Worm (Caenorhabditis elegans) whole organism, midembryonic: Measurements from ENCODE around the gene C28H8.7.
A peak's percentile ranks its signal among the peaks of the same experiment; 100 is the strongest.

Source experiments
- T22C8.4 ChIP-seq: fragments of 200-800 bp; sonication (Bioruptor generic); IDR thresholded peaks from 2 replicates; pipeline ENCODE4 v1.3.6; 2022; ENCODE audit warnings: missing genetic modification characterization, missing compliant biosample characterization
- cog-1 ChIP-seq: sonication (generic microtip); optimal IDR thresholded peaks from 2 replicates; lab custom pipeline; 2016; ENCODE audit warnings: missing genetic modification characterization, missing compliant biosample characterization
- flt-1 ChIP-seq: fragments of 200-800 bp; sonication (Bioruptor generic); IDR thresholded peaks from 2 replicates; pipeline ENCODE4 v1.3.6; 2022; ENCODE audit warnings: missing genetic modification characterization, missing compliant biosample characterization
- klf-2 ChIP-seq: fragments of 200-800 bp; sonication (Bioruptor generic); conservative IDR thresholded peaks from 2 replicates; pipeline ENCODE4 v1.3.6; 2022; ENCODE audit warnings: missing genetic modification reagents, missing genetic modification characterization, missing compliant biosample characterization
- med-1 ChIP-seq: sonication (generic microtip); optimal IDR thresholded peaks from 2 replicates; lab custom pipeline; 2017; ENCODE audit warnings: missing genetic modification characterization, mild to moderate bottlenecking, missing compliant biosample characterization, antibody characterized with exemption, missing genetic modification reagents; ENCODE audit not compliant: insufficient read depth
- ref-1 ChIP-seq: fragments of 200-800 bp; sonication (Bioruptor generic); conservative IDR thresholded peaks from 2 replicates; pipeline ENCODE4 v1.3.6; 2022; ENCODE audit warnings: missing genetic modification reagents, missing genetic modification characterization, missing compliant biosample characterization
- tab-1 ChIP-seq: fragments of 200-800 bp; sonication (Bioruptor generic); IDR thresholded peaks from 2 replicates; pipeline ENCODE4 v1.3.6; 2022; ENCODE audit warnings: missing genetic modification characterization, missing compliant biosample characterization
- ztf-23 ChIP-seq: fragments of 200-800 bp; sonication (Bioruptor generic); IDR thresholded peaks from 2 replicates; pipeline ENCODE4 v1.3.6; 2022; ENCODE audit warnings: missing genetic modification reagents, missing genetic modification characterization, missing compliant biosample characterization
- ztf-29 ChIP-seq: fragments of 200-800 bp; sonication (Bioruptor generic); IDR thresholded peaks from 2 replicates; pipeline ENCODE4 v1.3.6; 2022; ENCODE audit warnings: missing genetic modification reagents, missing genetic modification characterization, missing compliant biosample characterization

Gene C28H8.7

ce11 chrIII:5886893-5887292, at the start of gene C28H8.7:
Gene C28H8.7 (minus strand): TSS chrIII:5886993.
- TF ChIP-seq ztf-23 (GFP tag; lab: Robert Waterston, UW) (no peak), cog-1 (tag; lab: Kevin White, UChicago) (no peak), ref-1 (no peak), T22C8.4 (GFP tag; lab: Robert Waterston, UW) (no peak), med-1 (GFP tag; lab: Kevin White, UChicago) (no peak), ztf-29 (GFP tag; lab: Robert Waterston, UW) (no peak), tab-1 (GFP tag; lab: Robert Waterston, UW) (no peak), klf-2 (GFP tag; lab: Robert Waterston, UW) (no peak), flt-1 (GFP tag; lab: Robert Waterston, UW) (no peak)

- TF ChIP-seq flt-1 (GFP tag; lab: Robert Waterston, UW) (no peak), cog-1 (tag; lab: Kevin White, UChicago) (no peak), tab-1 (GFP tag; lab: Robert Waterston, UW) (no peak)
Observed at ce11 chrIII:5934138-5934658, 47.4 kb upstream of the C28H8.7 start.

- TF ChIP-seq flt-1 (GFP tag; lab: Robert Waterston, UW) (no peak), ztf-29 (GFP tag; lab: Robert Waterston, UW) (no peak), ztf-23 (GFP tag; lab: Robert Waterston, UW) (no peak), klf-2 (GFP tag; lab: Robert Waterston, UW) (no peak), tab-1 (GFP tag; lab: Robert Waterston, UW) (no peak), T22C8.4 (GFP tag; lab: Robert Waterston, UW) (no peak), med-1 (GFP tag; lab: Kevin White, UChicago) (no peak), ref-1 (no peak)
Observed at ce11 chrIII:5932853-5933252, 46.1 kb upstream of the C28H8.7 start, which contains the start of gene zmp-1. Gene zmp-1 (minus strand): TSS chrIII:5932953.

- TF ChIP-seq tab-1 (GFP tag; lab: Robert Waterston, UW) (0 out of 2 replicates have a peak, but pooled peaks have one; percentile 23), ztf-23 (GFP tag; lab: Robert Waterston, UW) (no peak)
Observed at ce11 chrIII:5931433-5931994, 44.7 kb upstream of the C28H8.7 start, which contains the start of gene EGAP1.5. Gene EGAP1.5 (plus strand): TSS chrIII:5931721.

- TF ChIP-seq ztf-23 (GFP tag; lab: Robert Waterston, UW), result no peak
- no peak for TF ChIP-seq klf-2 (GFP tag; lab: Robert Waterston, UW)
- TF ChIP-seq ref-1, result no peak
- TF ChIP-seq med-1 (GFP tag; lab: Kevin White, UChicago), result no peak
- TF ChIP-seq flt-1 (GFP tag; lab: Robert Waterston, UW), result no peak
- no peak for TF ChIP-seq tab-1 (GFP tag; lab: Robert Waterston, UW)
- no peak for TF ChIP-seq T22C8.4 (GFP tag; lab: Robert Waterston, UW)
- TF ChIP-seq cog-1 (tag; lab: Kevin White, UChicago), result no peak
- no peak for TF ChIP-seq ztf-29 (GFP tag; lab: Robert Waterston, UW)
Observed at ce11 chrIII:5930659-5931058, 43.9 kb upstream of the C28H8.7 start.

ce11 chrIII:5925724-5926123, 38.9 kb upstream of the C28H8.7 start, which contains the start of the genes dnc-2 and bcl-7:
Gene dnc-2 (minus strand): TSS chrIII:5925756.
Gene bcl-7 (plus strand): TSS chrIII:5926086.
- TF ChIP-seq T22C8.4 (GFP tag; lab: Robert Waterston, UW) (no peak), flt-1 (GFP tag; lab: Robert Waterston, UW) (no peak), ref-1 (no peak), ztf-23 (GFP tag; lab: Robert Waterston, UW) (no peak), tab-1 (GFP tag; lab: Robert Waterston, UW) (no peak), cog-1 (tag; lab: Kevin White, UChicago) (no peak), ztf-29 (GFP tag; lab: Robert Waterston, UW) (no peak), klf-2 (GFP tag; lab: Robert Waterston, UW) (no peak), med-1 (GFP tag; lab: Kevin White, UChicago) (no peak)

ce11 chrIII:5922236-5922635, 35.4 kb upstream of the C28H8.7 start:
- no peak for TF ChIP-seq ztf-23 (GFP tag; lab: Robert Waterston, UW)
- TF ChIP-seq flt-1 (GFP tag; lab: Robert Waterston, UW), result no peak
- no peak for TF ChIP-seq tab-1 (GFP tag; lab: Robert Waterston, UW)
- TF ChIP-seq cog-1 (tag; lab: Kevin White, UChicago), result no peak
- TF ChIP-seq ref-1, result no peak
- TF ChIP-seq med-1 (GFP tag; lab: Kevin White, UChicago), result no peak
- no peak for TF ChIP-seq T22C8.4 (GFP tag; lab: Robert Waterston, UW)
- TF ChIP-seq klf-2 (GFP tag; lab: Robert Waterston, UW), result no peak

- TF ChIP-seq tab-1 (GFP tag; lab: Robert Waterston, UW) (no peak), med-1 (GFP tag; lab: Kevin White, UChicago) (no peak), flt-1 (GFP tag; lab: Robert Waterston, UW) (no peak), ztf-23 (GFP tag; lab: Robert Waterston, UW) (no peak), ref-1 (no peak), cog-1 (tag; lab: Kevin White, UChicago) (no peak), ztf-29 (GFP tag; lab: Robert Waterston, UW) (no peak), klf-2 (GFP tag; lab: Robert Waterston, UW) (no peak), T22C8.4 (GFP tag; lab: Robert Waterston, UW) (no peak)
Observed at ce11 chrIII:5921067-5921678, 34.4 kb upstream of the C28H8.7 start.

- TF ChIP-seq klf-2 (GFP tag; lab: Robert Waterston, UW) (no peak), flt-1 (GFP tag; lab: Robert Waterston, UW) (no peak), med-1 (GFP tag; lab: Kevin White, UChicago) (no peak), ztf-29 (GFP tag; lab: Robert Waterston, UW) (no peak), tab-1 (GFP tag; lab: Robert Waterston, UW) (no peak), T22C8.4 (GFP tag; lab: Robert Waterston, UW) (no peak), ztf-23 (GFP tag; lab: Robert Waterston, UW) (no peak), ref-1 (no peak), cog-1 (tag; lab: Kevin White, UChicago) (no peak)
Observed at ce11 chrIII:5919799-5920387, 33.1 kb upstream of the C28H8.7 start, which contains the start of the genes tdo-2 and C28H8.2. Gene tdo-2 (minus strand): TSS chrIII:5919955. Gene C28H8.2 (plus strand): TSS chrIII:5920322.
